Fruit fly (Drosophila melanogaster) whole organism, embryonic: ENCODE measurements around the gene NetB.

Source experiments
- CG10147 ChIP-seq: fragments of 200-800 bp; sonication (Bioruptor generic); optimal IDR thresholded peaks from 2 replicates; lab custom pipeline; 2019; ENCODE audit warnings: missing biosample characterization, mild to moderate bottlenecking, missing genetic modification characterization, moderate library complexity
- CG12071 ChIP-seq: fragments of 200-800 bp; sonication (Bioruptor generic); optimal IDR thresholded peaks from 3 replicates; lab custom pipeline; 2018; ENCODE audit warnings: missing biosample characterization, mild to moderate bottlenecking, missing genetic modification characterization
- CG12236 ChIP-seq: fragments of 200-800 bp; sonication (Bioruptor generic); optimal IDR thresholded peaks from 2 replicates; lab custom pipeline; 2016; ENCODE audit warnings: missing biosample characterization, missing genetic modification characterization
- CG12659 ChIP-seq: fragments of 200-800 bp; sonication (Bioruptor generic); optimal IDR thresholded peaks from 3 replicates; lab custom pipeline; 2017; ENCODE audit warnings: mild to moderate bottlenecking, missing biosample characterization, missing genetic modification reagents, missing genetic modification characterization
- CG13424 ChIP-seq: fragments of 200-800 bp; sonication (Bioruptor generic); optimal IDR thresholded peaks from 2 replicates; lab custom pipeline; 2019; ENCODE audit warnings: missing biosample characterization, mild to moderate bottlenecking, missing genetic modification characterization, moderate library complexity
- CG14441 ChIP-seq: fragments of 200-800 bp; sonication (Bioruptor generic); IDR thresholded peaks from 2 replicates; pipeline ENCODE4 v1.3.6; 2022; ENCODE audit warnings: missing biosample characterization, missing genetic modification characterization
- CG16815 ChIP-seq: fragments of 200-800 bp; sonication (Bioruptor generic); optimal IDR thresholded peaks from 3 replicates; lab custom pipeline; 2017; ENCODE audit warnings: missing biosample characterization, mild to moderate bottlenecking, missing genetic modification characterization
- CG18476 ChIP-seq: fragments of 200-800 bp; sonication (Bioruptor generic); optimal IDR thresholded peaks from 2 replicates; lab custom pipeline; 2016; ENCODE audit warnings: missing biosample characterization, mild to moderate bottlenecking, missing genetic modification characterization
- CG2678 ChIP-seq: fragments of 200-800 bp; sonication (Bioruptor generic); optimal IDR thresholded peaks from 3 replicates; lab custom pipeline; 2019; ENCODE audit warnings: missing biosample characterization, mild to moderate bottlenecking, missing genetic modification characterization, moderate library complexity
- CG3065 ChIP-seq: fragments of 200-800 bp; sonication (Bioruptor generic); optimal IDR thresholded peaks from 2 replicates; lab custom pipeline; 2016; ENCODE audit warnings: missing biosample characterization, missing genetic modification characterization
- CG32532 ChIP-seq: fragments of 200-800 bp; sonication (Bioruptor generic); IDR thresholded peaks from 2 replicates; pipeline ENCODE4 v1.3.6; 2022; ENCODE audit warnings: missing biosample characterization, missing genetic modification characterization
- CG32772 ChIP-seq: fragments of 200-800 bp; sonication (Bioruptor generic); IDR thresholded peaks from 2 replicates; pipeline ENCODE4 v1.3.6; 2022; ENCODE audit warnings: missing biosample characterization, missing genetic modification characterization
- CG3726 ChIP-seq: fragments of 200-800 bp; sonication (Bioruptor generic); IDR thresholded peaks from 3 replicates; pipeline ENCODE4, ENCODE4 v1.3.6; 2022; ENCODE audit warnings: missing biosample characterization, missing genetic modification characterization
- CG4820 ChIP-seq: fragments of 200-800 bp; sonication (Bioruptor generic); optimal IDR thresholded peaks from 3 replicates; lab custom pipeline; 2016; ENCODE audit warnings: missing biosample characterization, missing genetic modification characterization
- CG6254 ChIP-seq: fragments of 200-800 bp; sonication (Bioruptor generic); optimal IDR thresholded peaks from 3 replicates; lab custom pipeline; 2017; ENCODE audit warnings: mild to moderate bottlenecking, missing biosample characterization, missing genetic modification reagents, missing genetic modification characterization
- CG6689 ChIP-seq: fragments of 200-800 bp; sonication (Bioruptor generic); IDR thresholded peaks from 2 replicates; pipeline ENCODE4 v1.3.6; 2022; ENCODE audit warnings: missing biosample characterization, missing genetic modification characterization
- CG7786 ChIP-seq: fragments of 200-800 bp; sonication (Bioruptor generic); optimal IDR thresholded peaks from 2 replicates; lab custom pipeline; 2016; ENCODE audit warnings: missing biosample characterization, missing genetic modification characterization
- CG7839 ChIP-seq: fragments of 200-800 bp; sonication (Bioruptor generic); optimal IDR thresholded peaks from 3 replicates; lab custom pipeline; 2018; ENCODE audit warnings: missing biosample characterization, mild to moderate bottlenecking, missing genetic modification characterization, moderate library complexity
- CG9437 ChIP-seq: fragments of 200-800 bp; sonication (Bioruptor generic); optimal IDR thresholded peaks from 2 replicates; lab custom pipeline; 2018; ENCODE audit warnings: missing biosample characterization, mild to moderate bottlenecking, missing genetic modification characterization
- Chrac-16 ChIP-seq: fragments of 200-800 bp; sonication (Bioruptor generic); optimal IDR thresholded peaks from 3 replicates; lab custom pipeline; 2016; ENCODE audit warnings: missing biosample characterization, missing genetic modification characterization
- Deaf1 ChIP-seq: fragments of 200-800 bp; optimal IDR thresholded peaks from 3 replicates; lab custom pipeline; 2019; ENCODE audit warnings: missing biosample characterization, mild to moderate bottlenecking, missing genetic modification characterization, moderate library complexity
- Dfd ChIP-seq, 2 experiments: fragments of >200 bp; optimal IDR thresholded peaks; 2 replicates each; lab custom pipeline; 2017; ENCODE audit warnings: missing biosample characterization in 2 of 2, missing genetic modification characterization in 2 of 2
- Dp ChIP-seq: fragments of 200-800 bp; sonication (Bioruptor generic); optimal IDR thresholded peaks from 2 replicates; lab custom pipeline; 2018; ENCODE audit warnings: missing biosample characterization, mild to moderate bottlenecking, missing genetic modification characterization, moderate library complexity
- H2.0 ChIP-seq: fragments of 200-800 bp; sonication (Bioruptor generic); IDR thresholded peaks from 2 replicates; pipeline ENCODE4 v1.3.6; 2022; ENCODE audit warnings: missing biosample characterization, missing genetic modification characterization
- Hr3 ChIP-seq: fragments of 200-800 bp; sonication (Bioruptor generic); optimal IDR thresholded peaks from 3 replicates; lab custom pipeline; 2016; ENCODE audit warnings: missing biosample characterization, missing genetic modification characterization
- MTF-1 ChIP-seq: fragments of 200-800 bp; sonication (Bioruptor generic); optimal IDR thresholded peaks from 2 replicates; lab custom pipeline; 2018; ENCODE audit warnings: missing biosample characterization, mild to moderate bottlenecking, missing genetic modification characterization, borderline replicate concordance
- Neu2 ChIP-seq: fragments of 200-800 bp; sonication (Bioruptor generic); optimal IDR thresholded peaks from 3 replicates; lab custom pipeline; 2016; ENCODE audit warnings: missing biosample characterization, missing genetic modification characterization, borderline replicate concordance
- Oli ChIP-seq: fragments of 200-800 bp; sonication (Bioruptor generic); optimal IDR thresholded peaks from 2 replicates; lab custom pipeline; 2018; ENCODE audit warnings: missing biosample characterization, mild to moderate bottlenecking, missing genetic modification characterization, moderate library complexity
- Rfx ChIP-seq: fragments of 200-800 bp; sonication (Bioruptor generic); IDR thresholded peaks from 2 replicates; pipeline ENCODE4 v1.3.6; 2022; ENCODE audit warnings: missing biosample characterization, missing genetic modification characterization
- Sox102F ChIP-seq: fragments of 200-800 bp; sonication (Bioruptor generic); optimal IDR thresholded peaks from 2 replicates; lab custom pipeline; 2018; ENCODE audit warnings: missing biosample characterization, mild to moderate bottlenecking, missing genetic modification characterization, moderate library complexity
- Spps ChIP-seq: fragments of 200-800 bp; sonication (Bioruptor generic); optimal IDR thresholded peaks from 2 replicates; lab custom pipeline; 2018; ENCODE audit warnings: missing biosample characterization, mild to moderate bottlenecking, missing genetic modification characterization
- Xbp1 ChIP-seq: fragments of 200-800 bp; sonication (Bioruptor generic); optimal IDR thresholded peaks from 3 replicates; lab custom pipeline; 2016; ENCODE audit warnings: missing biosample characterization, mild to moderate bottlenecking, missing genetic modification characterization
- chm ChIP-seq: fragments of 200-800 bp; sonication (Bioruptor generic); IDR thresholded peaks from 2 replicates; pipeline ENCODE4 v1.3.6; 2022; ENCODE audit warnings: missing biosample characterization, missing genetic modification characterization
- crol ChIP-seq: fragments of 200-800 bp; sonication (Bioruptor generic); IDR thresholded peaks from 2 replicates; pipeline ENCODE4 v1.3.6; 2022; ENCODE audit warnings: missing biosample characterization, missing genetic modification characterization
- cwo ChIP-seq: fragments of 200-800 bp; sonication (Bioruptor generic); optimal IDR thresholded peaks from 3 replicates; lab custom pipeline; 2017; ENCODE audit warnings: missing biosample characterization, missing genetic modification characterization, mild to moderate bottlenecking, moderate library complexity, missing genetic modification reagents
- dysf ChIP-seq: fragments of 200-800 bp; sonication (Bioruptor generic); IDR thresholded peaks from 3 replicates; pipeline ENCODE4 v1.3.6; 2022; ENCODE audit warnings: missing biosample characterization, missing genetic modification characterization
- gsb ChIP-seq: fragments of 200-800 bp; sonication (Bioruptor generic); IDR thresholded peaks from 2 replicates; pipeline ENCODE4 v1.3.6; 2022; ENCODE audit warnings: missing biosample characterization, missing genetic modification characterization
- ham ChIP-seq: fragments of 200-800 bp; sonication (Bioruptor generic); IDR thresholded peaks from 2 replicates; pipeline ENCODE4 v1.3.6; 2022; ENCODE audit warnings: missing biosample characterization, missing genetic modification characterization
- inv ChIP-seq: fragments of 200-800 bp; sonication (Bioruptor generic); IDR thresholded peaks from 2 replicates; pipeline ENCODE4 v1.3.6; 2022; ENCODE audit warnings: missing biosample characterization, missing genetic modification characterization; ENCODE audit not compliant: partially characterized antibody
- lilli ChIP-seq: fragments of 200-800 bp; sonication (Bioruptor generic); optimal IDR thresholded peaks from 3 replicates; lab custom pipeline; 2016; ENCODE audit warnings: missing biosample characterization, missing genetic modification characterization
- prd ChIP-seq, 3 experiments: fragments of >200 bp in 2 of 3; fragments of 200-800 bp in 1 of 3; sonication (Bioruptor generic) in 1 of 3; optimal IDR thresholded peaks in 2 of 3; IDR thresholded peaks in 1 of 3; 2 replicates in 2 of 3; 3 replicates in 1 of 3; pipeline versions ENCODE4 v1.3.6 to Lab custom; 2017 to 2022; ENCODE audit warnings: missing biosample characterization in 1 of 3, missing genetic modification characterization in 1 of 3
- slp2 ChIP-seq: fragments of 200-800 bp; sonication (Bioruptor generic); optimal IDR thresholded peaks from 2 replicates; lab custom pipeline; 2016; ENCODE audit warnings: missing biosample characterization, missing genetic modification characterization
- sr ChIP-seq: fragments of 200-800 bp; sonication (Bioruptor generic); IDR thresholded peaks from 3 replicates; pipeline ENCODE4 v1.3.6; 2022; ENCODE audit warnings: missing biosample characterization, missing genetic modification characterization
- ssp ChIP-seq: fragments of 200-800 bp; sonication (Bioruptor generic); IDR thresholded peaks from 2 replicates; pipeline ENCODE4 v1.3.6; 2022; ENCODE audit warnings: missing biosample characterization, missing genetic modification characterization
- stc ChIP-seq: fragments of 200-800 bp; sonication (Bioruptor generic); IDR thresholded peaks from 2 replicates; pipeline ENCODE4 v1.3.6; 2022; ENCODE audit warnings: missing biosample characterization, missing genetic modification characterization
- sug ChIP-seq: fragments of 200-800 bp; optimal IDR thresholded peaks from 2 replicates; lab custom pipeline; 2019; ENCODE audit warnings: missing biosample characterization, mild to moderate bottlenecking, missing genetic modification characterization, moderate library complexity
- tap ChIP-seq: fragments of 200-800 bp; optimal IDR thresholded peaks from 3 replicates; lab custom pipeline; 2019; ENCODE audit warnings: missing biosample characterization, mild to moderate bottlenecking, missing genetic modification characterization, moderate library complexity
- tin ChIP-seq: fragments of 200-800 bp; sonication (Bioruptor generic); optimal IDR thresholded peaks from 3 replicates; lab custom pipeline; 2016; ENCODE audit warnings: missing biosample characterization, missing genetic modification characterization
- trem ChIP-seq: fragments of 200-800 bp; optimal IDR thresholded peaks from 3 replicates; lab custom pipeline; 2019; ENCODE audit warnings: missing biosample characterization, mild to moderate bottlenecking, missing genetic modification characterization, moderate library complexity
- unpg ChIP-seq: fragments of 200-800 bp; sonication (Bioruptor generic); optimal IDR thresholded peaks from 3 replicates; lab custom pipeline; 2018; ENCODE audit warnings: missing biosample characterization, mild to moderate bottlenecking, missing genetic modification characterization, moderate library complexity

Gene NetB

DNA sequence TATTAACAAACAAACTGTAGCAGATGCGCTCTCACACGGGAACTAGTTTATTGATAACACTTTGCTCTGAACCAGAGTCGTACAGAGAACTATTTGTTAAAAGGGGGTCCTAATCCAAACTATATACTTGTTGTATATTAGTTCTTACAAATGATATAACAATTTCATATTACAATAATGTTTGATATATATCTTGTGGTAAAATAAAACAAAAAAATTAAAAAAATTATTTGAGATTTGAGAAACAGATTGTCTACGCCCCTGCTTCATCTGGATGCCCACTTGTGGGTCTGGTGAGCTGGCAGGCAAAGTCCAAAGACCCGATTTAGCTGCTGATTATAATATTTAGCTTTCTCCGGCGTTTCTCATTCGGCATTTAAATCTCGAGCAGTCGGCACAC, 70.0 kb downstream of the NetB start, which contains the start of gene CG5321 (continued):
- TF ChIP-seq CG13424: peak; percentile 55
- TF ChIP-seq Neu2 (GFP tag; lab: Kevin White, UChicago): no peak
- peak; percentile 9 for TF ChIP-seq CG4820 (GFP tag; lab: Kevin White, UChicago)
- TF ChIP-seq Spps (tag; lab: Kevin White, UChicago): peak; percentile 14
- peak; percentile 40; the same call in 1 of the 2 replicates for TF ChIP-seq CG14441
- TF ChIP-seq Sox102F (GFP tag; lab: Kevin White, UChicago): peak; percentile 66
- no peak for TF ChIP-seq CG3065 (GFP tag; lab: Kevin White, UChicago)
- TF ChIP-seq CG2678 (tag; lab: Kevin White, UChicago): peak; percentile 75
- TF ChIP-seq CG32772 (GFP tag; lab: Robert Waterston, UW): peak; percentile 9; the same call in 1 of the 2 replicates
- TF ChIP-seq cwo (GFP tag; lab: Kevin White, UChicago): peak; percentile 28
- TF ChIP-seq gsb (GFP tag; lab: Robert Waterston, UW): no peak
- no peak for TF ChIP-seq MTF-1
- TF ChIP-seq Dfd (GFP tag; optimal IDR thresholded peaks at IDR 0.05; lab: Kevin White, UChicago): no peak
- TF ChIP-seq Hr3 (GFP tag; lab: Kevin White, UChicago): peak; percentile 19
- peak; percentile 19 for TF ChIP-seq trem (tag; lab: Kevin White, UChicago)
- TF ChIP-seq slp2 (GFP tag; lab: Kevin White, UChicago): no peak
- TF ChIP-seq Chrac-16: peak; percentile 12
- TF ChIP-seq lilli: peak; percentile 15
- peak; percentile 61 for TF ChIP-seq CG6254 (GFP tag; lab: Kevin White, UChicago)
- TF ChIP-seq tin (GFP tag; lab: Kevin White, UChicago): peak; percentile 5
- TF ChIP-seq dysf: 0 out of 3 replicates have a peak, but pooled peaks have one; percentile 47
- no peak for TF ChIP-seq CG9437
- no peak for TF ChIP-seq CG7786 (GFP tag; lab: Kevin White, UChicago)
- peak; percentile 33 for TF ChIP-seq Oli (tag; lab: Kevin White, UChicago)
- peak; percentile 69 for TF ChIP-seq CG7839 (tag; lab: Kevin White, UChicago)
- peak; percentile 15 for TF ChIP-seq CG12659 (GFP tag; lab: Kevin White, UChicago)
- no peak for TF ChIP-seq CG18476 (GFP tag; lab: Kevin White, UChicago)
- TF ChIP-seq ssp: peak; percentile 29; the same call in 1 of the 2 replicates
- no peak for TF ChIP-seq crol (GFP tag; lab: Robert Waterston, UW)
- peak; percentile 12 for TF ChIP-seq CG16815
- TF ChIP-seq CG32532: peak; percentile 28; the same call in 1 of the 2 replicates
- TF ChIP-seq stc: 0 out of 2 replicates have a peak, but pooled peaks have one; percentile 19
- no peak for TF ChIP-seq CG12236 (GFP tag; lab: Kevin White, UChicago)
- TF ChIP-seq sr: no peak
- peak; percentile 34 for TF ChIP-seq CG6689 (GFP tag; lab: Robert Waterston, UW)
- TF ChIP-seq unpg: peak; percentile 74
- TF ChIP-seq Dp (GFP tag; lab: Kevin White, UChicago): no peak
- TF ChIP-seq prd (optimal IDR thresholded peaks at IDR 0.05; lab: Kevin White, UChicago): no peak
- peak; percentile 60 for TF ChIP-seq prd (GFP tag; IDR thresholded peaks at IDR 0.05; lab: Robert Waterston, UW)
- no peak for TF ChIP-seq CG12071 (GFP tag; lab: Kevin White, UChicago)
- TF ChIP-seq chm: no peak
- peak; percentile 54 for TF ChIP-seq tap (tag; lab: Kevin White, UChicago)
- peak; percentile 16 for TF ChIP-seq CG10147
- TF ChIP-seq Xbp1: peak; percentile 40
- TF ChIP-seq inv (GFP tag; lab: Robert Waterston, UW): no peak
- TF ChIP-seq Rfx (GFP tag; lab: Robert Waterston, UW): peak; percentile 47; the same call in 1 of the 2 replicates
- TF ChIP-seq ham (GFP tag; lab: Robert Waterston, UW): no peak
- peak; percentile 17 for TF ChIP-seq sug (tag; lab: Kevin White, UChicago)
- TF ChIP-seq H2.0 (GFP tag; lab: Robert Waterston, UW): 0 out of 2 replicates have a peak, but pooled peaks have one; percentile 19
- TF ChIP-seq Deaf1 (tag; lab: Kevin White, UChicago): peak; percentile 28
- no peak for TF ChIP-seq CG3726 (GFP tag; lab: Robert Waterston, UW)
